Worm (Caenorhabditis elegans): ENCODE results near the gene F55G1.15.

The F55G1.15 gene

ce11 chrIV:7486201-7486947 is 14.9 kb downstream of the F55G1.15 start, which contains the start of the genes his-61 and his-62 (continued):
- TF ChIP-seq spr-3 (GFP tag; optimal IDR thresholded peaks at IDR 0.05) (no peak), egl-27 (tag; optimal IDR thresholded peaks at IDR 0.05) (no peak), zfp-2 (tag; optimal IDR thresholded peaks at IDR 0.05) (no peak), madf-5 (GFP tag; IDR thresholded peaks at IDR 0.05) (no peak), ZK546.5 (tag; optimal IDR thresholded peaks at IDR 0.05) (no peak), nhr-41 (GFP tag; IDR thresholded peaks at IDR 0.05) (0 out of 2 replicates have a peak, but pooled peaks have one; percentile 20), daf-12 (tag; optimal IDR thresholded peaks at IDR 0.05) (no peak), F49E8.2 (tag; optimal IDR thresholded peaks at IDR 0.05; ENCODE audit: borderline replicate concordance) (peak; percentile 10), dpl-1 (GFP tag; optimal IDR thresholded peaks at IDR 0.05) (peak; percentile 42), T26A8.4 (GFP tag; IDR thresholded peaks at IDR 0.05) (peak; percentile 70), ceh-20 (GFP tag; IDR thresholded peaks at IDR 0.05) (no peak), ztf-7 (tag; optimal IDR thresholded peaks at IDR 0.05) (no peak), aha-1 (tag) (peak; percentile 82), Y105C5A.15 (GFP tag; IDR thresholded peaks at IDR 0.05) (no peak), nhr-42 (GFP tag; IDR thresholded peaks at IDR 0.05) (peak; percentile 79; the same call in 1 of the 2 replicates), daf-8 (GFP tag; IDR thresholded peaks at IDR 0.05) (no peak), lin-38 (GFP tag; IDR thresholded peaks at IDR 0.05) (peak; percentile 76), lin-39 (tag; optimal IDR thresholded peaks at IDR 0.05) (no peak), nhr-28 (tag; optimal IDR thresholded peaks at IDR 0.05) (peak; percentile 18), F44E2.7 (GFP tag; IDR thresholded peaks at IDR 0.05) (no peak; the same call in 1 of the 2 replicates), madf-9 (GFP tag; conservative IDR thresholded peaks at IDR 0.05) (no peak), zip-2 (tag; optimal IDR thresholded peaks at IDR 0.05) (no peak), sdz-12 (GFP tag; optimal IDR thresholded peaks at IDR 0.05) (no peak), egl-43 (GFP tag; IDR thresholded peaks at IDR 0.05) (peak; percentile 61), nhr-77 (tag; optimal IDR thresholded peaks at IDR 0.05) (peak; percentile 20), unc-62 (GFP tag; optimal IDR thresholded peaks at IDR 0.05 in 1 of 2) (peak in 1 of 2 experiments; percentile 87), unc-62 (tag; optimal IDR thresholded peaks at IDR 0.05) (no peak), fkh-10 (GFP tag; optimal IDR thresholded peaks at IDR 0.05) (no peak), hlh-30 (tag; optimal IDR thresholded peaks at IDR 0.05; ENCODE audit: insufficient read depth) (peak; percentile 11), lin-13 (GFP tag; optimal IDR thresholded peaks at IDR 0.05) (peak; percentile 36), lin-29 (GFP tag; IDR thresholded peaks at IDR 0.05) (no peak), saeg-2 (GFP tag; IDR thresholded peaks at IDR 0.05) (0 out of 2 replicates have a peak, but pooled peaks have one; percentile 46), R02D3.7 (tag; optimal IDR thresholded peaks at IDR 0.05) (no peak), lsy-2 (tag; optimal IDR thresholded peaks at IDR 0.05) (peak in 1 of 2 experiments; percentile 79), unc-39 (tag; optimal IDR thresholded peaks at IDR 0.05) (no peak), zag-1 (tag; optimal IDR thresholded peaks at IDR 0.05) (no peak), hif-1 (tag; optimal IDR thresholded peaks at IDR 0.05) (peak in 1 of 2 experiments; percentile 22), tra-1 (GFP tag; IDR thresholded peaks at IDR 0.05) (0 out of 2 replicates have a peak, but pooled peaks have one; percentile 43), mes-2 (tag; optimal IDR thresholded peaks at IDR 0.05; ENCODE audit: poor library complexity, severe bottlenecking) (peak; percentile 83), attf-4 (tag; optimal IDR thresholded peaks at IDR 0.05) (no peak), nhr-111 (GFP tag; optimal IDR thresholded peaks at IDR 0.05) (no peak), daf-19 (GFP tag; conservative IDR thresholded peaks at IDR 0.05) (no peak), snpc-1.2 (GFP tag; IDR thresholded peaks at IDR 0.05) (peak; percentile 68), dve-1 (tag; optimal IDR thresholded peaks at IDR 0.05; ENCODE audit: insufficient read depth) (peak; percentile 98), tag-97 (GFP tag; IDR thresholded peaks at IDR 0.05) (no peak), ama-1 (optimal IDR thresholded peaks at IDR 0.05) (no peak), duxl-1 (tag; optimal IDR thresholded peaks at IDR 0.05; ENCODE audit: poor library complexity) (peak; percentile 52), mxl-2 (GFP tag; conservative IDR thresholded peaks at IDR 0.05) (no peak), nhr-102 (tag; optimal IDR thresholded peaks at IDR 0.05) (peak; percentile 86), ZK337.2 (GFP tag; IDR thresholded peaks at IDR 0.05) (no peak)
